Worm (Caenorhabditis elegans): Measurements from ENCODE around the gene rgs-11.
A peak's percentile ranks its signal among the peaks of the same experiment; 100 is the strongest.

Gene rgs-11

DNA sequence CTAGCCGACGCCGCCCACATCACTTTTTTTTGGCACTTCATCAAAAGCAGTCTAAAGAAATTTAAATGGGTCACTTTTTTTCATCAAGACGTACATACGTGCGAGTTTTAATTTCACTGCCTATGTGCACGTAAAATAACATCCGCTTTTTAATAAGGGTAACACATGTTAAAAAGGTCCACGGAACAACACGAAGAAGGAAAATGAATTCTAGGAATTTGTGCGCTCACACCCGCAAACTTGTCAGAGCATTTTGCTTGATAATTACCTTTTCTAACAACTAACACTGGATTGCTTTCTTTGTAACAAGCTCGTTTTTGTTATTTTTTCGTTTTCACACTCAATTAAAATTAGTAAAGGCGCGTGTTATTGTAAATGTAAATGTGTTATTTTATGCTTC lies 44.3 kb downstream of the rgs-11 start:
- TF ChIP-seq C38D4.7 (GFP tag; optimal IDR thresholded peaks at IDR 0.05) (no peak), nhr-232 (tag; optimal IDR thresholded peaks at IDR 0.05) (no peak), fkh-10 (GFP tag; optimal IDR thresholded peaks at IDR 0.05) (no peak), ceh-48 (tag; optimal IDR thresholded peaks at IDR 0.05) (no peak), fkh-6 (tag; optimal IDR thresholded peaks at IDR 0.05) (no peak), pha-2 (tag; optimal IDR thresholded peaks at IDR 0.05) (no peak)

DNA sequence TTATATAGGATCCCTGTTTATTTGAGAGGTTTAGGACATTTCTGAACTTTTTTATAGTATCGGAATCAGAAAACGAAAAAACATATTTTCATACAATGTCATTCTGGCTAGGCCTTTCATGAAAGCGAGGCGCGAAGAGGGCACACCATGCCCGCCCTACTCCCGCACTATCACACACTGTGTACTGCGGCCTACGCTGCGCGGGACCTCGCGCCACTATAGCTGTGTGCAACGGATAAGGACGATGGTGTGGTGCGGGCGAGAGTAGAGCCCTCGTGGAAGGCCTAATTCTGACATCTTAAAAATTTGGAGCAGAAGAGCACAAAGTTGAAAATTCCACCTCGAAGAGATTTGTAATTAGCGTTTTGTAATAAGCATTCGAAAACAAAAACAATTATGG lies 46.6 kb downstream of the rgs-11 start:
- no peak for TF ChIP-seq npax-4 (tag; optimal IDR thresholded peaks at IDR 0.05)
- TF ChIP-seq pag-3 (tag; optimal IDR thresholded peaks at IDR 0.05; ENCODE audit: borderline replicate concordance), result no peak
- TF ChIP-seq ama-1 (optimal IDR thresholded peaks at IDR 0.05), result no peak
- TF ChIP-seq pat-9 (tag; optimal IDR thresholded peaks at IDR 0.05), result no peak
- no peak for TF ChIP-seq gmeb-2 (tag; optimal IDR thresholded peaks at IDR 0.05)
- no peak for TF ChIP-seq dmd-4 (tag; optimal IDR thresholded peaks at IDR 0.05; ENCODE audit: borderline replicate concordance)
- TF ChIP-seq odd-2 (tag; optimal IDR thresholded peaks at IDR 0.05), result no peak
- no peak for TF ChIP-seq mec-3 (tag; optimal IDR thresholded peaks at IDR 0.05; ENCODE audit: borderline replicate concordance)
- no peak for TF ChIP-seq ceh-2 (tag; optimal IDR thresholded peaks at IDR 0.05)
- TF ChIP-seq pqm-1 (tag; optimal IDR thresholded peaks at IDR 0.05), result no peak
- no peak for TF ChIP-seq lim-6 (tag; optimal IDR thresholded peaks at IDR 0.05)

- no peak for TF ChIP-seq dmd-4 (tag; optimal IDR thresholded peaks at IDR 0.05; ENCODE audit: borderline replicate concordance)
- TF ChIP-seq elt-4 (tag; optimal IDR thresholded peaks at IDR 0.05), result no peak
- no peak for TF ChIP-seq ahr-1 (tag; optimal IDR thresholded peaks at IDR 0.05)
- TF ChIP-seq unc-3 (GFP tag; conservative IDR thresholded peaks at IDR 0.05), result 0 out of 2 replicates have a peak, but pooled peaks have one; percentile 28
- peak; percentile 82 for TF ChIP-seq unc-3 (tag; optimal IDR thresholded peaks at IDR 0.05)
- no peak for TF ChIP-seq dve-1 (tag; optimal IDR thresholded peaks at IDR 0.05)
- TF ChIP-seq pha-2 (tag; optimal IDR thresholded peaks at IDR 0.05), result no peak
- TF ChIP-seq rnt-1 (tag; optimal IDR thresholded peaks at IDR 0.05), result no peak
- TF ChIP-seq syd-9 (tag; optimal IDR thresholded peaks at IDR 0.05), result no peak
- peak; percentile 56 for TF ChIP-seq unc-42 (tag; optimal IDR thresholded peaks at IDR 0.05)
- no peak for TF ChIP-seq hlh-6 (tag; optimal IDR thresholded peaks at IDR 0.05)
- TF ChIP-seq pax-1 (tag; optimal IDR thresholded peaks at IDR 0.05), result no peak
- TF ChIP-seq ceh-6 (GFP tag; optimal IDR thresholded peaks at IDR 0.05), result no peak
These were observed 47.3 kb downstream of the rgs-11 start for ce11 chrX:15011526-15012274.

DNA sequence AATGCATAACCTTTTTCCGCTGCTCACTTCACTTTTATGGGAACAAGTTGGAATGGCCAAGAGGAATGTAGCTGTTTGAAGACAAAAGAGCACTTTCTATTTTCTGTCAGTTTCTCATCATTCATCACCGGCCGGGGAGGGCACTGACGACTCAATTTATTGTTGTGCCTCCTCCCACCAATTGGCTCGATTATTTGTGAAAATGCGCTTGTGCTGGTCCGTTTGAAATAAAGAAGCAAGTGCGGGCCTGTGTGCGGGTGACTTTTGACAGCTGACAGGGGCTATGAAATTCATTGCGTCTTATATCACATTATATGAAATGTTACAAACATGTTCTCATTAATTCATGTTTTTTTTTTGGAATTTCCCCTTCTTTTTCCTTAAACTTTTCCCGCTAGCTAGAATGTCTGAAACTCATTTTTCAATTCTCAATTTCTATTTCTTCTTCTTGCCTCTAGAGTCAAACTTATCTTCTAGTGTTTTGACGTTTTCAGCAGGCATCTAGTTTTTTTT lies 49.6 kb downstream of the rgs-11 start:
- peak; percentile 94 for TF ChIP-seq unc-55 (GFP tag; optimal IDR thresholded peaks at IDR 0.05)
- TF ChIP-seq ceh-18 (tag; optimal IDR thresholded peaks at IDR 0.05), result peak; percentile 52
- TF ChIP-seq ref-2 (tag; optimal IDR thresholded peaks at IDR 0.05), result no peak
- no peak for TF ChIP-seq fkh-6 (tag; optimal IDR thresholded peaks at IDR 0.05)
- TF ChIP-seq rnt-1 (tag; optimal IDR thresholded peaks at IDR 0.05), result peak; percentile 45
